Worm (Caenorhabditis elegans): ENCODE measurements around the gene sad-1.

- TF ChIP-seq unc-62 (GFP tag; optimal IDR thresholded peaks at IDR 0.05) (no peak), efl-3 (GFP tag; optimal IDR thresholded peaks at IDR 0.05) (no peak), elt-3 (tag; optimal IDR thresholded peaks at IDR 0.05) (no peak), snpc-4 (tag; optimal IDR thresholded peaks at IDR 0.05) (no peak), ztf-11 (tag; optimal IDR thresholded peaks at IDR 0.05) (no peak), pqm-1 (tag; optimal IDR thresholded peaks at IDR 0.05) (no peak), egl-27 (tag; optimal IDR thresholded peaks at IDR 0.05) (no peak), zip-4 (GFP tag; optimal IDR thresholded peaks at IDR 0.05) (no peak)
Observed at ce11 chrX:13499098-13499497, 1.4 kb downstream of the sad-1 start.
